Fruit fly (Drosophila melanogaster) whole organism, embryonic: Measurements from ENCODE around the gene CG2961.
A peak's percentile ranks its signal among the peaks of the same experiment; 100 is the strongest.

Source experiments
- Adf1 ChIP-seq: fragments of 200-800 bp; sonication (Bioruptor generic); IDR thresholded peaks from 2 replicates; pipeline ENCODE4 v1.3.6; 2022; ENCODE audit warnings: missing biosample characterization, missing genetic modification characterization
- Blimp-1 ChIP-seq: fragments of 200-800 bp; sonication (Bioruptor generic); optimal IDR thresholded peaks from 3 replicates; lab custom pipeline; 2018; ENCODE audit warnings: missing biosample characterization, missing genetic modification characterization, mild to moderate bottlenecking, moderate library complexity, missing genetic modification reagents
- CG10543 ChIP-seq: fragments of 200-800 bp; sonication (Bioruptor generic); optimal IDR thresholded peaks from 3 replicates; lab custom pipeline; 2017; ENCODE audit warnings: missing biosample characterization, mild to moderate bottlenecking, missing genetic modification characterization, moderate library complexity
- CG11696 ChIP-seq: fragments of 200-800 bp; sonication (Bioruptor generic); IDR thresholded peaks from 2 replicates; pipeline ENCODE4 v1.3.6; 2022; ENCODE audit warnings: missing biosample characterization, missing genetic modification characterization
- CG12155 ChIP-seq: fragments of 200-800 bp; sonication (Bioruptor generic); optimal IDR thresholded peaks from 3 replicates; lab custom pipeline; 2016; ENCODE audit warnings: missing biosample characterization, missing genetic modification characterization
- CG13624 ChIP-seq: fragments of 200-800 bp; sonication (Bioruptor generic); optimal IDR thresholded peaks from 2 replicates; lab custom pipeline; 2016; ENCODE audit warnings: missing biosample characterization, missing genetic modification characterization
- CG14860 ChIP-seq: fragments of 200-800 bp; sonication (Bioruptor generic); IDR thresholded peaks from 3 replicates; pipeline ENCODE4 v1.3.6; 2022; ENCODE audit warnings: missing biosample characterization, missing genetic modification characterization; ENCODE audit not compliant: partially characterized antibody
- CG14965 ChIP-seq: fragments of 200-800 bp; sonication (Bioruptor generic); optimal IDR thresholded peaks from 2 replicates; lab custom pipeline; 2016; ENCODE audit warnings: missing biosample characterization, missing genetic modification characterization, borderline replicate concordance
- CG15073 ChIP-seq: fragments of 200-800 bp; sonication (Bioruptor generic); optimal IDR thresholded peaks from 2 replicates; lab custom pipeline; 2016; ENCODE audit warnings: missing biosample characterization, missing genetic modification characterization
- CG15696 ChIP-seq: fragments of 200-800 bp; sonication (Bioruptor generic); optimal IDR thresholded peaks from 2 replicates; lab custom pipeline; 2019; ENCODE audit warnings: missing biosample characterization, mild to moderate bottlenecking, missing genetic modification characterization, moderate library complexity
- CG1602 ChIP-seq: fragments of 200-800 bp; sonication (Bioruptor generic); optimal IDR thresholded peaks from 3 replicates; lab custom pipeline; 2016; ENCODE audit warnings: missing biosample characterization, missing genetic modification characterization
- CG18011 ChIP-seq: fragments of 200-800 bp; sonication (Bioruptor generic); optimal IDR thresholded peaks from 2 replicates; lab custom pipeline; 2017; ENCODE audit warnings: missing biosample characterization, missing genetic modification characterization, mild to moderate bottlenecking, moderate library complexity, missing genotype
- CG2712 ChIP-seq: fragments of 200-800 bp; optimal IDR thresholded peaks from 3 replicates; lab custom pipeline; 2019; ENCODE audit warnings: missing biosample characterization, mild to moderate bottlenecking, missing genetic modification characterization, moderate library complexity
- CG31441 ChIP-seq: fragments of 200-800 bp; sonication (Bioruptor generic); IDR thresholded peaks from 2 replicates; pipeline ENCODE4 v1.3.6; 2022; ENCODE audit warnings: missing biosample characterization, missing genetic modification characterization
- CG32532 ChIP-seq: fragments of 200-800 bp; sonication (Bioruptor generic); IDR thresholded peaks from 2 replicates; pipeline ENCODE4 v1.3.6; 2022; ENCODE audit warnings: missing biosample characterization, missing genetic modification characterization
- CG34422 ChIP-seq: fragments of 200-800 bp; sonication (Bioruptor generic); IDR thresholded peaks from 3 replicates; pipeline ENCODE4 v1.3.6; 2022; ENCODE audit warnings: missing biosample characterization, missing genetic modification characterization
- CG4360 ChIP-seq: fragments of 200-800 bp; sonication (Bioruptor generic); IDR thresholded peaks from 2 replicates; pipeline ENCODE4 v1.3.6; 2022; ENCODE audit warnings: missing biosample characterization, missing genetic modification characterization
- CG6254 ChIP-seq: fragments of 200-800 bp; sonication (Bioruptor generic); optimal IDR thresholded peaks from 3 replicates; lab custom pipeline; 2017; ENCODE audit warnings: mild to moderate bottlenecking, missing biosample characterization, missing genetic modification reagents, missing genetic modification characterization
- CG7839 ChIP-seq: fragments of 200-800 bp; sonication (Bioruptor generic); optimal IDR thresholded peaks from 3 replicates; lab custom pipeline; 2018; ENCODE audit warnings: missing biosample characterization, mild to moderate bottlenecking, missing genetic modification characterization, moderate library complexity
- CG9932 ChIP-seq: fragments of 200-800 bp; sonication (Bioruptor generic); IDR thresholded peaks from 2 replicates; pipeline ENCODE4 v1.3.6; 2022; ENCODE audit warnings: missing biosample characterization, missing genetic modification characterization
- Dad ChIP-seq: fragments of 200-800 bp; sonication (Bioruptor generic); optimal IDR thresholded peaks from 3 replicates; lab custom pipeline; 2016; ENCODE audit warnings: missing biosample characterization, missing genetic modification characterization
- Dek ChIP-seq: fragments of 200-800 bp; sonication (Bioruptor generic); optimal IDR thresholded peaks from 3 replicates; lab custom pipeline; 2019; ENCODE audit warnings: missing biosample characterization, mild to moderate bottlenecking, missing genetic modification characterization, moderate library complexity
- HLH54F ChIP-seq: fragments of 200-800 bp; sonication (Bioruptor generic); optimal IDR thresholded peaks from 3 replicates; lab custom pipeline; 2016; ENCODE audit warnings: missing biosample characterization, missing genetic modification characterization
- HmgD ChIP-seq: fragments of 200-800 bp; sonication (Bioruptor generic); optimal IDR thresholded peaks from 3 replicates; lab custom pipeline; 2016; ENCODE audit warnings: missing biosample characterization, missing genetic modification characterization
- Hmr ChIP-seq: fragments of 200-800 bp; sonication (Bioruptor generic); optimal IDR thresholded peaks from 3 replicates; lab custom pipeline; 2017; ENCODE audit warnings: mild to moderate bottlenecking, missing biosample characterization, missing genetic modification reagents, missing genetic modification characterization
- Mad ChIP-seq: fragments of 200-800 bp; sonication (Bioruptor generic); optimal IDR thresholded peaks from 2 replicates; lab custom pipeline; 2016; ENCODE audit warnings: missing biosample characterization, missing genetic modification characterization
- Myb ChIP-seq: fragments of 200-800 bp; sonication (Bioruptor generic); optimal IDR thresholded peaks from 2 replicates; lab custom pipeline; 2016; ENCODE audit warnings: missing biosample characterization, missing genetic modification characterization
- Oli ChIP-seq: fragments of 200-800 bp; sonication (Bioruptor generic); optimal IDR thresholded peaks from 2 replicates; lab custom pipeline; 2018; ENCODE audit warnings: missing biosample characterization, mild to moderate bottlenecking, missing genetic modification characterization, moderate library complexity
- Ptx1 ChIP-seq: fragments of 200-800 bp; sonication (Bioruptor generic); IDR thresholded peaks from 2 replicates; pipeline ENCODE4 v1.3.6; 2022; ENCODE audit warnings: missing biosample characterization, missing genetic modification characterization
- Rfx ChIP-seq: fragments of 200-800 bp; sonication (Bioruptor generic); IDR thresholded peaks from 2 replicates; pipeline ENCODE4 v1.3.6; 2022; ENCODE audit warnings: missing biosample characterization, missing genetic modification characterization
- Spps ChIP-seq: fragments of 200-800 bp; sonication (Bioruptor generic); optimal IDR thresholded peaks from 2 replicates; lab custom pipeline; 2018; ENCODE audit warnings: missing biosample characterization, mild to moderate bottlenecking, missing genetic modification characterization
- bcd ChIP-seq: fragments of 200-800 bp; sonication (Bioruptor generic); optimal IDR thresholded peaks from 2 replicates; lab custom pipeline; 2017; ENCODE audit warnings: missing biosample characterization, mild to moderate bottlenecking, missing genetic modification characterization
- chinmo ChIP-seq: fragments of 200-800 bp; sonication (Bioruptor generic); IDR thresholded peaks from 4 replicates; pipeline ENCODE4 v1.3.6; 2022; ENCODE audit warnings: missing biosample characterization, missing genetic modification characterization; ENCODE audit not compliant: partially characterized antibody
- chm ChIP-seq: fragments of 200-800 bp; sonication (Bioruptor generic); IDR thresholded peaks from 2 replicates; pipeline ENCODE4 v1.3.6; 2022; ENCODE audit warnings: missing biosample characterization, missing genetic modification characterization
- ci ChIP-seq: fragments of 200-800 bp; sonication (Bioruptor generic); IDR thresholded peaks from 3 replicates; pipeline ENCODE4 v1.3.6; 2022; ENCODE audit warnings: missing biosample characterization, missing genetic modification characterization
- cwo ChIP-seq: fragments of 200-800 bp; sonication (Bioruptor generic); optimal IDR thresholded peaks from 3 replicates; lab custom pipeline; 2017; ENCODE audit warnings: missing biosample characterization, missing genetic modification characterization, mild to moderate bottlenecking, moderate library complexity, missing genetic modification reagents
- dmrt99B ChIP-seq: fragments of 200-800 bp; sonication (Bioruptor generic); optimal IDR thresholded peaks from 2 replicates; lab custom pipeline; 2018; ENCODE audit warnings: missing biosample characterization, mild to moderate bottlenecking, missing genetic modification characterization, moderate library complexity
- esg ChIP-seq: fragments of 200-800 bp; sonication (Bioruptor generic); conservative IDR thresholded peaks from 2 replicates; pipeline ENCODE4 v1.3.6; 2022; ENCODE audit warnings: missing biosample characterization, missing genetic modification characterization
- ftz-f1 ChIP-seq: fragments of 200-800 bp; sonication (Bioruptor generic); optimal IDR thresholded peaks from 2 replicates; lab custom pipeline; 2016; ENCODE audit warnings: missing biosample characterization, missing genetic modification characterization
- lilli ChIP-seq: fragments of 200-800 bp; sonication (Bioruptor generic); optimal IDR thresholded peaks from 3 replicates; lab custom pipeline; 2016; ENCODE audit warnings: missing biosample characterization, missing genetic modification characterization
- maf-S ChIP-seq: fragments of 200-800 bp; sonication (Bioruptor generic); optimal IDR thresholded peaks from 2 replicates; lab custom pipeline; 2016; ENCODE audit warnings: missing biosample characterization, missing genetic modification characterization
- nmo ChIP-seq: fragments of 200-800 bp; sonication (Bioruptor generic); optimal IDR thresholded peaks from 2 replicates; lab custom pipeline; 2018; ENCODE audit warnings: missing biosample characterization, mild to moderate bottlenecking, missing genetic modification characterization, moderate library complexity
- phol ChIP-seq: fragments of 200-800 bp; sonication (Bioruptor generic); optimal IDR thresholded peaks from 3 replicates; lab custom pipeline; 2018; ENCODE audit warnings: missing biosample characterization, mild to moderate bottlenecking, missing genetic modification characterization, moderate library complexity
- schlank ChIP-seq: fragments of 200-800 bp; sonication (Bioruptor generic); optimal IDR thresholded peaks from 2 replicates; lab custom pipeline; 2018; ENCODE audit warnings: missing biosample characterization, mild to moderate bottlenecking, missing genetic modification characterization
- sima ChIP-seq: fragments of 200-800 bp; sonication (Bioruptor generic); optimal IDR thresholded peaks from 2 replicates; lab custom pipeline; 2016; ENCODE audit warnings: missing biosample characterization, missing genetic modification characterization
- tio ChIP-seq: fragments of 200-800 bp; sonication (Bioruptor generic); optimal IDR thresholded peaks from 2 replicates; lab custom pipeline; 2017; ENCODE audit warnings: missing biosample characterization, missing genetic modification characterization, inconsistent platforms
- toy ChIP-seq: fragments of 200-800 bp; sonication (Bioruptor generic); IDR thresholded peaks from 2 replicates; pipeline ENCODE4 v1.3.6; 2022; ENCODE audit warnings: missing biosample characterization, missing genetic modification characterization
- vfl ChIP-seq: fragments of 200-800 bp; sonication (Bioruptor generic); optimal IDR thresholded peaks from 2 replicates; lab custom pipeline; 2016; ENCODE audit warnings: missing biosample characterization, missing genetic modification characterization
- zfh1 ChIP-seq: fragments of 200-800 bp; sonication (Bioruptor generic); IDR thresholded peaks from 3 replicates; pipeline ENCODE4 v1.3.6; 2022; ENCODE audit warnings: missing biosample characterization, missing genetic modification characterization

CG2961 gene

dm6 chrX:10263165-10263956 lies 30.5 kb upstream of the CG2961 start, which contains the start of gene Hk (continued):
- TF ChIP-seq CG12155 (GFP tag; lab: Kevin White, UChicago) (peak; percentile 54), bcd (peak; percentile 9), CG15073 (GFP tag; lab: Kevin White, UChicago) (no peak), tio (GFP tag; lab: Kevin White, UChicago) (peak; percentile 41), chm (GFP tag; lab: Robert Waterston, UW) (no peak), Hmr (peak; percentile 58), CG31441 (GFP tag; lab: Robert Waterston, UW) (no peak), ci (GFP tag; lab: Robert Waterston, UW) (no peak), CG15696 (tag; lab: Kevin White, UChicago) (no peak), CG4360 (GFP tag; lab: Robert Waterston, UW) (no peak), CG6254 (GFP tag; lab: Kevin White, UChicago) (no peak), cwo (GFP tag; lab: Kevin White, UChicago) (peak; percentile 55), CG34422 (no peak), CG7839 (tag; lab: Kevin White, UChicago) (peak; percentile 58), HLH54F (GFP tag; lab: Kevin White, UChicago) (peak; percentile 43), ftz-f1 (no peak), CG32532 (GFP tag; lab: Robert Waterston, UW) (peak; percentile 56), phol (tag; lab: Kevin White, UChicago) (peak; percentile 22), sima (GFP tag; lab: Kevin White, UChicago) (peak; percentile 2), lilli (GFP tag; lab: Kevin White, UChicago) (peak; percentile 74), dmrt99B (tag; lab: Kevin White, UChicago) (peak; percentile 25), esg (GFP tag; lab: Robert Waterston, UW) (0 out of 2 replicates have a peak, but pooled peaks have one; percentile 16), CG9932 (peak; percentile 21; the same call in 1 of the 2 replicates), CG14965 (GFP tag; lab: Kevin White, UChicago) (no peak), HmgD (GFP tag; lab: Kevin White, UChicago) (no peak), CG11696 (GFP tag; lab: Robert Waterston, UW) (0 out of 2 replicates have a peak, but pooled peaks have one; percentile 37), Adf1 (no peak), Rfx (GFP tag; lab: Robert Waterston, UW) (peak; percentile 57), schlank (tag; lab: Kevin White, UChicago) (peak; percentile 56), Dad (GFP tag; lab: Kevin White, UChicago) (peak; percentile 6), CG18011 (no peak), vfl (GFP tag; lab: Kevin White, UChicago) (peak; percentile 29), CG14860 (GFP tag; lab: Robert Waterston, UW) (no peak), Oli (tag; lab: Kevin White, UChicago) (peak; percentile 46), nmo (GFP tag; lab: Kevin White, UChicago) (peak; percentile 20), Myb (GFP tag; lab: Kevin White, UChicago) (peak; percentile 5), CG13624 (GFP tag; lab: Kevin White, UChicago) (peak; percentile 41), chinmo (GFP tag; lab: Robert Waterston, UW) (no peak), CG10543 (GFP tag; lab: Kevin White, UChicago) (peak; percentile 32), Mad (GFP tag; lab: Kevin White, UChicago) (no peak), maf-S (GFP tag; lab: Kevin White, UChicago) (peak; percentile 56), Spps (tag; lab: Kevin White, UChicago) (no peak), CG1602 (GFP tag; lab: Kevin White, UChicago) (peak; percentile 3), Dek (peak; percentile 33), Ptx1 (GFP tag; lab: Robert Waterston, UW) (peak; percentile 34; the same call in 1 of the 2 replicates), toy (no peak), CG2712 (tag; lab: Kevin White, UChicago) (peak; percentile 10), Blimp-1 (GFP tag; lab: Kevin White, UChicago) (peak; percentile 11), zfh1 (GFP tag; lab: Robert Waterston, UW) (no peak)
